Worm (Caenorhabditis elegans) whole organism, L1 larva: ENCODE measurements around the gene R10E4.11.

ENCODE experiments used
- F16B12.6 ChIP-seq: fragments of 150-350 bp; optimal IDR thresholded peaks from 2 replicates; lab custom pipeline; 2014; ENCODE audit warnings: missing biosample characterization, missing genetic modification characterization
- Y116A8C.19 ChIP-seq: sonication (generic microtip); optimal IDR thresholded peaks from 2 replicates; lab custom pipeline; 2016; ENCODE audit warnings: missing compliant biosample characterization, missing genetic modification characterization, borderline replicate concordance
- aha-1 ChIP-seq: fragments of 150-350 bp; optimal IDR thresholded peaks from 2 replicates; lab custom pipeline; 2014; ENCODE audit warnings: missing biosample characterization, missing genetic modification characterization
- alr-1 ChIP-seq: fragments of 200-800 bp; sonication (Bioruptor generic); optimal IDR thresholded peaks from 2 replicates; lab custom pipeline; 2018; ENCODE audit warnings: borderline replicate concordance, mild to moderate bottlenecking, missing genetic modification characterization, missing compliant biosample characterization
- ama-1 ChIP-seq: fragments of 150-350 bp; optimal IDR thresholded peaks from 2 replicates; lab custom pipeline; 2014
- ceh-63 ChIP-seq: fragments of 200-800 bp; sonication (Bioruptor generic); optimal IDR thresholded peaks from 2 replicates; lab custom pipeline; 2018; ENCODE audit warnings: mild to moderate bottlenecking, missing genetic modification characterization, missing compliant biosample characterization
- ceh-88 ChIP-seq: fragments of 200-800 bp; sonication (Bioruptor generic); IDR thresholded peaks from 2 replicates; pipeline ENCODE4 v1.3.6; 2022; ENCODE audit warnings: missing genetic modification characterization, missing compliant biosample characterization
- ceh-90 ChIP-seq: sonication (generic microtip); optimal IDR thresholded peaks from 2 replicates; lab custom pipeline; 2016; ENCODE audit warnings: missing genetic modification characterization, missing compliant biosample characterization
- efl-1 ChIP-seq, 4 experiments: fragments of 150-350 bp; optimal IDR thresholded peaks in 3 of 4; peaks in 1 of 4; 1 replicate in 1 of 4; 2 replicates in 3 of 4; lab custom pipeline; 2014; ENCODE audit warnings: missing biosample characterization in 2 of 4, missing genetic modification characterization in 2 of 4, missing genetic modification reagents in 2 of 4
- egl-13 ChIP-seq: sonication (generic microtip); optimal IDR thresholded peaks from 2 replicates; lab custom pipeline; 2016; ENCODE audit warnings: missing genotype, missing genetic modification reagents, missing genetic modification characterization, missing compliant biosample characterization
- egl-27 ChIP-seq, 2 experiments: fragments of 150-350 bp in 1 of 2; sonication (generic microtip); optimal IDR thresholded peaks; 3 replicates each; lab custom pipeline; 2017 to 2018; ENCODE audit warnings: missing biosample characterization in 2 of 2, missing genetic modification characterization in 2 of 2, missing genetic modification reagents in 2 of 2
- elt-2 ChIP-seq: sonication (generic microtip); optimal IDR thresholded peaks from 2 replicates; lab custom pipeline; 2016; ENCODE audit warnings: missing genetic modification characterization, mild to moderate bottlenecking, inconsistent platforms, missing compliant biosample characterization, missing genetic modification reagents
- fkh-10 ChIP-seq: sonication (generic microtip); optimal IDR thresholded peaks from 2 replicates; lab custom pipeline; 2017; ENCODE audit warnings: missing biosample characterization, missing genetic modification reagents, missing genetic modification characterization
- grh-1 ChIP-seq: fragments of 200-800 bp; sonication (Bioruptor generic); IDR thresholded peaks from 2 replicates; pipeline ENCODE4 v1.3.6; 2022; ENCODE audit warnings: missing genetic modification reagents, missing genetic modification characterization, missing compliant biosample characterization
- hlh-17 ChIP-seq: fragments of 200-800 bp; sonication (Bioruptor generic); optimal IDR thresholded peaks from 2 replicates; lab custom pipeline; 2018; ENCODE audit warnings: missing genetic modification characterization, mild to moderate bottlenecking, missing compliant biosample characterization, moderate library complexity, borderline replicate concordance
- hlh-4 ChIP-seq: sonication (generic microtip); optimal IDR thresholded peaks from 2 replicates; lab custom pipeline; 2016; ENCODE audit warnings: mild to moderate bottlenecking, missing genetic modification characterization, missing compliant biosample characterization
- jun-1 ChIP-seq: fragments of 150-350 bp; optimal IDR thresholded peaks from 2 replicates; lab custom pipeline; 2014; ENCODE audit warnings: missing biosample characterization, missing genetic modification reagents, missing genetic modification characterization
- lin-13 ChIP-seq: fragments of 150-350 bp; optimal IDR thresholded peaks from 2 replicates; lab custom pipeline; 2014; ENCODE audit warnings: missing biosample characterization, missing genetic modification reagents, missing genetic modification characterization
- lin-14 ChIP-seq: fragments of 200-800 bp; sonication (Bioruptor generic); optimal IDR thresholded peaks from 2 replicates; lab custom pipeline; 2018; ENCODE audit warnings: mild to moderate bottlenecking, missing genetic modification characterization, moderate library complexity, missing compliant biosample characterization
- lin-35 ChIP-seq, 2 experiments: fragments of 150-350 bp; optimal IDR thresholded peaks; 2 replicates each; lab custom pipeline; 2014; ENCODE audit warnings: missing biosample characterization in 2 of 2, missing genetic modification characterization in 2 of 2, missing genetic modification reagents in 2 of 2
- lir-3 ChIP-seq: sonication (generic microtip); optimal IDR thresholded peaks from 2 replicates; lab custom pipeline; 2016; ENCODE audit warnings: mild to moderate bottlenecking, missing genetic modification characterization, moderate library complexity, missing compliant biosample characterization; ENCODE audit not compliant: poor library complexity
- lsy-2 ChIP-seq, 2 experiments: fragments of 150-350 bp; optimal IDR thresholded peaks; 2 replicates each; lab custom pipeline; 2014; ENCODE audit warnings: missing biosample characterization in 2 of 2, missing genetic modification characterization in 2 of 2
- mep-1 ChIP-seq: fragments of 150-350 bp; optimal IDR thresholded peaks from 2 replicates; lab custom pipeline; 2014; ENCODE audit warnings: missing biosample characterization, missing genetic modification characterization
- nhr-11 ChIP-seq: fragments of 150-350 bp; optimal IDR thresholded peaks from 2 replicates; lab custom pipeline; 2014; ENCODE audit warnings: missing biosample characterization, missing genetic modification characterization
- nhr-12 ChIP-seq: sonication (generic microtip); optimal IDR thresholded peaks from 2 replicates; lab custom pipeline; 2017; ENCODE audit warnings: missing biosample characterization, missing genetic modification characterization
- nhr-19 ChIP-seq: fragments of 200-800 bp; sonication (Bioruptor generic); conservative IDR thresholded peaks from 2 replicates; pipeline ENCODE4 v1.3.6; 2022; ENCODE audit warnings: missing genetic modification characterization, missing compliant biosample characterization
- nhr-20 ChIP-seq: sonication (generic microtip); optimal IDR thresholded peaks from 2 replicates; lab custom pipeline; 2016; ENCODE audit warnings: mild to moderate bottlenecking, missing genetic modification characterization, missing compliant biosample characterization
- nhr-28 ChIP-seq: fragments of 150-350 bp; optimal IDR thresholded peaks from 2 replicates; lab custom pipeline; 2014; ENCODE audit warnings: missing biosample characterization, missing genetic modification characterization
- nhr-76 ChIP-seq: sonication (generic microtip); optimal IDR thresholded peaks from 2 replicates; lab custom pipeline; 2017; ENCODE audit warnings: missing biosample characterization, missing genetic modification characterization
- nhr-77 ChIP-seq: fragments of 150-350 bp; optimal IDR thresholded peaks from 2 replicates; lab custom pipeline; 2014; ENCODE audit warnings: missing biosample characterization, missing genetic modification characterization
- nhr-84 ChIP-seq: sonication (generic microtip); optimal IDR thresholded peaks from 2 replicates; lab custom pipeline; 2017; ENCODE audit warnings: missing biosample characterization, missing genetic modification characterization
- nhr-85 ChIP-seq: sonication (generic microtip); peaks from one replicate; lab custom pipeline; 2016; ENCODE audit warnings: missing genetic modification characterization, inconsistent platforms, missing compliant biosample characterization
- nhr-90 ChIP-seq: sonication (generic microtip); optimal IDR thresholded peaks from 2 replicates; lab custom pipeline; 2016; ENCODE audit warnings: mild to moderate bottlenecking, missing genetic modification characterization, missing compliant biosample characterization; ENCODE audit not compliant: poor library complexity
- pag-3 ChIP-seq: sonication (generic microtip); optimal IDR thresholded peaks from 2 replicates; lab custom pipeline; 2017; ENCODE audit warnings: missing genetic modification characterization, mild to moderate bottlenecking, missing compliant biosample characterization, antibody characterized with exemption, borderline replicate concordance; ENCODE audit not compliant: insufficient read depth
- pax-3 ChIP-seq: fragments of 200-800 bp; sonication (Bioruptor generic); optimal IDR thresholded peaks from 2 replicates; lab custom pipeline; 2018; ENCODE audit warnings: mild to moderate bottlenecking, missing genetic modification characterization, moderate library complexity, missing compliant biosample characterization
- pqm-1 ChIP-seq: sonication (generic microtip); optimal IDR thresholded peaks from 3 replicates; lab custom pipeline; 2017; ENCODE audit warnings: missing biosample characterization, missing genetic modification characterization
- rnt-1 ChIP-seq: sonication (generic microtip); optimal IDR thresholded peaks from 2 replicates; lab custom pipeline; 2016; ENCODE audit warnings: mild to moderate bottlenecking, missing genetic modification characterization, moderate library complexity, missing compliant biosample characterization
- skn-1 ChIP-seq: fragments of 150-350 bp; optimal IDR thresholded peaks from 2 replicates; lab custom pipeline; 2014; ENCODE audit warnings: missing biosample characterization, missing genetic modification characterization
- sox-4 ChIP-seq: sonication (generic microtip); optimal IDR thresholded peaks from 2 replicates; lab custom pipeline; 2016; ENCODE audit warnings: missing genetic modification characterization, missing compliant biosample characterization
- tbx-2 ChIP-seq: sonication (generic microtip); optimal IDR thresholded peaks from 2 replicates; lab custom pipeline; 2016; ENCODE audit warnings: missing genetic modification characterization, missing compliant biosample characterization
- unc-130 ChIP-seq: fragments of 150-350 bp; optimal IDR thresholded peaks from 2 replicates; lab custom pipeline; 2017; ENCODE audit warnings: missing biosample characterization, missing genetic modification characterization, inconsistent platforms
- unc-30 ChIP-seq: sonication (generic microtip); optimal IDR thresholded peaks from 2 replicates; lab custom pipeline; 2017; ENCODE audit warnings: missing biosample characterization, missing genetic modification characterization
- unc-98 ChIP-seq: fragments of 200-800 bp; sonication (Bioruptor generic); IDR thresholded peaks from 2 replicates; pipeline ENCODE4 v1.3.6; 2022; ENCODE audit warnings: missing genetic modification characterization, missing compliant biosample characterization
- xbp-1 ChIP-seq: sonication (generic microtip); optimal IDR thresholded peaks from 2 replicates; lab custom pipeline; 2016; ENCODE audit warnings: missing genetic modification characterization, missing compliant biosample characterization
- zag-1 ChIP-seq: fragments of 150-350 bp; optimal IDR thresholded peaks from 2 replicates; lab custom pipeline; 2014; ENCODE audit warnings: missing biosample characterization, missing genetic modification characterization

R10E4.11 gene

ce11 chrIII:4323120-4323519, 22.3 kb upstream of the R10E4.11 start (continued):
- no peak for TF ChIP-seq pag-3 (tag; lab: Kevin White, UChicago)
- TF ChIP-seq tbx-2 (tag; lab: Kevin White, UChicago), result peak; percentile 55
- TF ChIP-seq rnt-1 (tag; lab: Kevin White, UChicago), result peak; percentile 60
- no peak for TF ChIP-seq nhr-11 (tag; lab: Kevin White, UChicago)
- peak; percentile 13 for TF ChIP-seq skn-1 (tag; lab: Kevin White, UChicago)

ce11 chrIII:4321399-4321798, 20.6 kb upstream of the R10E4.11 start, which contains the start of gene H38K22.7:
Gene H38K22.7, plus strand, starts transcription at chrIII:4321699.
- no peak for TF ChIP-seq ceh-90 (tag; lab: Kevin White, UChicago)
- TF ChIP-seq pqm-1 (tag; lab: Kevin White, UChicago), result no peak
- TF ChIP-seq unc-30, result no peak
- TF ChIP-seq ama-1 (lab: Kevin White, UChicago), result no peak
- no peak for TF ChIP-seq rnt-1 (tag; lab: Kevin White, UChicago)
- TF ChIP-seq nhr-12, result no peak
- TF ChIP-seq nhr-90 (tag; lab: Kevin White, UChicago), result no peak
- TF ChIP-seq lin-13 (GFP tag; lab: Kevin White, UChicago), result no peak
- TF ChIP-seq unc-98, result no peak
- no peak for TF ChIP-seq xbp-1 (tag; lab: Kevin White, UChicago)
- no peak for TF ChIP-seq nhr-77
- TF ChIP-seq mep-1 (tag; lab: Kevin White, UChicago), result no peak
- TF ChIP-seq zag-1, result no peak
- TF ChIP-seq lir-3 (tag; lab: Kevin White, UChicago), result no peak
- TF ChIP-seq jun-1, result no peak
- TF ChIP-seq egl-27 (tag; optimal IDR thresholded peaks at IDR 0.05; lab: Kevin White, UChicago), result no peak

ce11 chrIII:4320113-4320512, 19.3 kb upstream of the R10E4.11 start, which contains the start of gene H38K22.6:
Gene H38K22.6, plus strand, starts transcription at chrIII:4320413.
- TF ChIP-seq hlh-17 (no peak), fkh-10 (GFP tag; lab: Kevin White, UChicago) (no peak), efl-1 (optimal IDR thresholded peaks at IDR 0.05; lab: Kevin White, UChicago) (no peak), efl-1 (GFP tag; optimal IDR thresholded peaks at IDR 0.05 in 1 of 2; lab: Kevin White, UChicago) (peak in 1 of 2 experiments; percentile 48), egl-27 (tag; optimal IDR thresholded peaks at IDR 0.05; lab: Kevin White, UChicago) (no peak), F16B12.6 (no peak)

ce11 chrIII:4317065-4317752, 16.4 kb upstream of the R10E4.11 start, which contains the start of gene tag-131:
Gene tag-131, plus strand, starts transcription at chrIII:4317702.
- TF ChIP-seq ceh-63, result no peak
- no peak for TF ChIP-seq aha-1 (tag; lab: Kevin White, UChicago)
- TF ChIP-seq nhr-20 (tag; lab: Kevin White, UChicago), result peak; percentile 63
- no peak for TF ChIP-seq egl-13
- no peak for TF ChIP-seq alr-1 (tag; lab: Kevin White, UChicago)
- no peak for TF ChIP-seq elt-2 (tag; lab: Kevin White, UChicago)
- TF ChIP-seq nhr-28 (tag; lab: Kevin White, UChicago), result no peak
- peak; percentile 17 to 36 for TF ChIP-seq lin-35 (GFP tag; optimal IDR thresholded peaks at IDR 0.05; lab: Kevin White, UChicago)
- TF ChIP-seq ceh-88 (GFP tag; lab: Robert Waterston, UW), result no peak
- no peak for TF ChIP-seq unc-98
- TF ChIP-seq lsy-2 (tag; optimal IDR thresholded peaks at IDR 0.05; lab: Kevin White, UChicago), result peak; percentile 38 to 67
- no peak for TF ChIP-seq nhr-85 (tag; lab: Kevin White, UChicago)
- TF ChIP-seq pax-3 (tag; lab: Kevin White, UChicago), result no peak
- TF ChIP-seq unc-130 (tag; lab: Kevin White, UChicago), result no peak
- TF ChIP-seq nhr-19 (GFP tag; lab: Robert Waterston, UW), result peak; percentile 43
- no peak for TF ChIP-seq zag-1
- no peak for TF ChIP-seq Y116A8C.19 (tag; lab: Kevin White, UChicago)
- no peak for TF ChIP-seq nhr-76 (tag; lab: Kevin White, UChicago)
- TF ChIP-seq rnt-1 (tag; lab: Kevin White, UChicago), result peak; percentile 74
- no peak for TF ChIP-seq sox-4 (tag; lab: Kevin White, UChicago)
- no peak for TF ChIP-seq grh-1 (GFP tag; lab: Robert Waterston, UW)
- TF ChIP-seq lin-14 (GFP tag; lab: Kevin White, UChicago), result peak; percentile 61
- TF ChIP-seq hlh-17, result no peak
- no peak for TF ChIP-seq nhr-84 (tag; lab: Kevin White, UChicago)
- TF ChIP-seq hlh-4 (tag; lab: Kevin White, UChicago), result no peak
- peak; percentile 16 for TF ChIP-seq lir-3 (tag; lab: Kevin White, UChicago)
- no peak for TF ChIP-seq egl-27 (tag; optimal IDR thresholded peaks at IDR 0.05; lab: Kevin White, UChicago)
- TF ChIP-seq unc-30, result no peak
